Worm (Caenorhabditis elegans) whole organism, L1 larva: ENCODE results near the gene pmp-4.

Source experiments
- ama-1 ChIP-seq: fragments of 150-350 bp; optimal IDR thresholded peaks from 2 replicates; lab custom pipeline; 2014
- ceh-8 ChIP-seq: fragments of 200-800 bp; sonication (Bioruptor generic); optimal IDR thresholded peaks from 2 replicates; lab custom pipeline; 2018; ENCODE audit warnings: mild to moderate bottlenecking, missing genetic modification characterization, moderate library complexity, missing compliant biosample characterization
- ceh-82 ChIP-seq, 3 experiments: fragments of 150-350 bp in 1 of 3; sonication (generic microtip) in 2 of 3; optimal IDR thresholded peaks; 2 replicates each; lab custom pipeline; 2014 to 2017; ENCODE audit warnings: missing biosample characterization in 3 of 3, missing genetic modification characterization in 3 of 3
- ceh-88 ChIP-seq: fragments of 200-800 bp; sonication (Bioruptor generic); IDR thresholded peaks from 2 replicates; pipeline ENCODE4 v1.3.6; 2022; ENCODE audit warnings: missing genetic modification characterization, missing compliant biosample characterization
- ceh-90 ChIP-seq: sonication (generic microtip); optimal IDR thresholded peaks from 2 replicates; lab custom pipeline; 2016; ENCODE audit warnings: missing genetic modification characterization, missing compliant biosample characterization
- ces-1 ChIP-seq: fragments of 150-350 bp; optimal IDR thresholded peaks from 2 replicates; lab custom pipeline; 2014; ENCODE audit warnings: missing biosample characterization, missing genetic modification reagents, missing genetic modification characterization
- dsc-1 ChIP-seq: sonication (generic microtip); optimal IDR thresholded peaks from 2 replicates; lab custom pipeline; 2016; ENCODE audit warnings: mild to moderate bottlenecking, missing genetic modification characterization, missing compliant biosample characterization
- efl-1 ChIP-seq, 4 experiments: fragments of 150-350 bp; optimal IDR thresholded peaks in 3 of 4; peaks in 1 of 4; 1 replicate in 1 of 4; 2 replicates in 3 of 4; lab custom pipeline; 2014; ENCODE audit warnings: missing biosample characterization in 2 of 4, missing genetic modification characterization in 2 of 4, missing genetic modification reagents in 2 of 4
- egl-27 ChIP-seq, 2 experiments: fragments of 150-350 bp in 1 of 2; sonication (generic microtip); optimal IDR thresholded peaks; 3 replicates each; lab custom pipeline; 2017 to 2018; ENCODE audit warnings: missing biosample characterization in 2 of 2, missing genetic modification characterization in 2 of 2, missing genetic modification reagents in 2 of 2
- elt-2 ChIP-seq: sonication (generic microtip); optimal IDR thresholded peaks from 2 replicates; lab custom pipeline; 2016; ENCODE audit warnings: missing genetic modification characterization, mild to moderate bottlenecking, inconsistent platforms, missing compliant biosample characterization, missing genetic modification reagents
- elt-3 ChIP-seq, 6 experiments: fragments of 150-350 bp in 1 of 6; sonication (generic microtip); optimal IDR thresholded peaks; 2 replicates each; lab custom pipeline; 2017 to 2018; ENCODE audit warnings: missing biosample characterization in 6 of 6, missing genetic modification characterization in 6 of 6, inconsistent platforms in 1 of 6
- fkh-10 ChIP-seq: sonication (generic microtip); optimal IDR thresholded peaks from 2 replicates; lab custom pipeline; 2017; ENCODE audit warnings: missing biosample characterization, missing genetic modification reagents, missing genetic modification characterization
- fkh-8 ChIP-seq: sonication (generic microtip); optimal IDR thresholded peaks from 2 replicates; lab custom pipeline; 2016; ENCODE audit warnings: mild to moderate bottlenecking, missing genetic modification characterization, missing compliant biosample characterization
- fos-1 ChIP-seq: fragments of 150-350 bp; optimal IDR thresholded peaks from 2 replicates; lab custom pipeline; 2014; ENCODE audit warnings: missing biosample characterization, missing genetic modification characterization
- grh-1 ChIP-seq: fragments of 200-800 bp; sonication (Bioruptor generic); IDR thresholded peaks from 2 replicates; pipeline ENCODE4 v1.3.6; 2022; ENCODE audit warnings: missing genetic modification reagents, missing genetic modification characterization, missing compliant biosample characterization
- hpl-2 ChIP-seq: fragments of 150-350 bp; optimal IDR thresholded peaks from 2 replicates; lab custom pipeline; 2014; ENCODE audit warnings: missing biosample characterization, missing genetic modification reagents, missing genetic modification characterization
- isw-1 ChIP-seq: fragments of 200-800 bp; sonication (Bioruptor generic); IDR thresholded peaks from 2 replicates; pipeline ENCODE4 v1.3.6; 2022; ENCODE audit warnings: missing genetic modification characterization, missing compliant biosample characterization
- lin-15B ChIP-seq: fragments of 150-350 bp; sonication (generic microtip); optimal IDR thresholded peaks from 3 replicates; lab custom pipeline; 2014; ENCODE audit warnings: missing biosample characterization, missing genetic modification characterization
- lin-39 ChIP-seq: fragments of 150-350 bp; optimal IDR thresholded peaks from 2 replicates; lab custom pipeline; 2014; ENCODE audit warnings: missing biosample characterization, missing genetic modification reagents, missing genetic modification characterization
- lir-3 ChIP-seq: sonication (generic microtip); optimal IDR thresholded peaks from 2 replicates; lab custom pipeline; 2016; ENCODE audit warnings: mild to moderate bottlenecking, missing genetic modification characterization, moderate library complexity, missing compliant biosample characterization; ENCODE audit not compliant: poor library complexity
- lsy-2 ChIP-seq, 2 experiments: fragments of 150-350 bp; optimal IDR thresholded peaks; 2 replicates each; lab custom pipeline; 2014; ENCODE audit warnings: missing biosample characterization in 2 of 2, missing genetic modification characterization in 2 of 2
- mab-9 ChIP-seq: fragments of 200-800 bp; sonication (Bioruptor generic); IDR thresholded peaks from 2 replicates; pipeline ENCODE4 v1.3.6; 2022; ENCODE audit warnings: missing genetic modification reagents, missing genetic modification characterization, missing compliant biosample characterization
- mdl-1 ChIP-seq, 2 experiments: fragments of 150-350 bp; optimal IDR thresholded peaks; 2 replicates each; lab custom pipeline; 2014 to 2017; ENCODE audit warnings: missing biosample characterization in 2 of 2, missing genetic modification characterization in 2 of 2, inconsistent platforms in 1 of 2
- mef-2 ChIP-seq: fragments of 150-350 bp; optimal IDR thresholded peaks from 2 replicates; lab custom pipeline; 2014; ENCODE audit warnings: missing biosample characterization, missing genetic modification characterization
- nhr-12 ChIP-seq: sonication (generic microtip); optimal IDR thresholded peaks from 2 replicates; lab custom pipeline; 2017; ENCODE audit warnings: missing biosample characterization, missing genetic modification characterization
- nhr-19 ChIP-seq: fragments of 200-800 bp; sonication (Bioruptor generic); conservative IDR thresholded peaks from 2 replicates; pipeline ENCODE4 v1.3.6; 2022; ENCODE audit warnings: missing genetic modification characterization, missing compliant biosample characterization
- nhr-237 ChIP-seq: fragments of 150-350 bp; optimal IDR thresholded peaks from 2 replicates; lab custom pipeline; 2014; ENCODE audit warnings: missing biosample characterization, missing genetic modification characterization
- nhr-28 ChIP-seq: fragments of 150-350 bp; optimal IDR thresholded peaks from 2 replicates; lab custom pipeline; 2014; ENCODE audit warnings: missing biosample characterization, missing genetic modification characterization
- nhr-47 ChIP-seq: sonication (generic microtip); optimal IDR thresholded peaks from 2 replicates; lab custom pipeline; 2016; ENCODE audit warnings: mild to moderate bottlenecking, missing genetic modification characterization, moderate library complexity, missing compliant biosample characterization
- nhr-77 ChIP-seq: fragments of 150-350 bp; optimal IDR thresholded peaks from 2 replicates; lab custom pipeline; 2014; ENCODE audit warnings: missing biosample characterization, missing genetic modification characterization
- nhr-85 ChIP-seq: sonication (generic microtip); peaks from one replicate; lab custom pipeline; 2016; ENCODE audit warnings: missing genetic modification characterization, inconsistent platforms, missing compliant biosample characterization
- nhr-90 ChIP-seq: sonication (generic microtip); optimal IDR thresholded peaks from 2 replicates; lab custom pipeline; 2016; ENCODE audit warnings: mild to moderate bottlenecking, missing genetic modification characterization, missing compliant biosample characterization; ENCODE audit not compliant: poor library complexity
- rnt-1 ChIP-seq: sonication (generic microtip); optimal IDR thresholded peaks from 2 replicates; lab custom pipeline; 2016; ENCODE audit warnings: mild to moderate bottlenecking, missing genetic modification characterization, moderate library complexity, missing compliant biosample characterization
- skn-1 ChIP-seq: fragments of 150-350 bp; optimal IDR thresholded peaks from 2 replicates; lab custom pipeline; 2014; ENCODE audit warnings: missing biosample characterization, missing genetic modification characterization
- snu-23 ChIP-seq: sonication (generic microtip); optimal IDR thresholded peaks from 2 replicates; lab custom pipeline; 2016; ENCODE audit warnings: missing genetic modification characterization, missing compliant biosample characterization
- sox-4 ChIP-seq: sonication (generic microtip); optimal IDR thresholded peaks from 2 replicates; lab custom pipeline; 2016; ENCODE audit warnings: missing genetic modification characterization, missing compliant biosample characterization
- sup-37 ChIP-seq: fragments of 200-800 bp; sonication (Bioruptor generic); optimal IDR thresholded peaks from 2 replicates; lab custom pipeline; 2018; ENCODE audit warnings: mild to moderate bottlenecking, missing genetic modification characterization, missing compliant biosample characterization
- swsn-7 ChIP-seq: sonication (generic microtip); optimal IDR thresholded peaks from 2 replicates; lab custom pipeline; 2016; ENCODE audit warnings: missing genetic modification characterization, missing compliant biosample characterization
- tlp-1 ChIP-seq: fragments of 150-350 bp; optimal IDR thresholded peaks from 2 replicates; lab custom pipeline; 2014; ENCODE audit warnings: missing biosample characterization, missing genetic modification characterization
- unc-130 ChIP-seq: fragments of 150-350 bp; optimal IDR thresholded peaks from 2 replicates; lab custom pipeline; 2017; ENCODE audit warnings: missing biosample characterization, missing genetic modification characterization, inconsistent platforms
- unc-86 ChIP-seq: sonication (generic microtip); optimal IDR thresholded peaks from 2 replicates; lab custom pipeline; 2016; ENCODE audit warnings: missing genetic modification characterization, missing compliant biosample characterization
- unc-98 ChIP-seq: fragments of 200-800 bp; sonication (Bioruptor generic); IDR thresholded peaks from 2 replicates; pipeline ENCODE4 v1.3.6; 2022; ENCODE audit warnings: missing genetic modification characterization, missing compliant biosample characterization
- vab-15 ChIP-seq: sonication (generic microtip); optimal IDR thresholded peaks from 2 replicates; lab custom pipeline; 2017; ENCODE audit warnings: missing genotype, mild to moderate bottlenecking, missing genetic modification characterization, missing compliant biosample characterization
- zag-1 ChIP-seq: fragments of 150-350 bp; optimal IDR thresholded peaks from 2 replicates; lab custom pipeline; 2014; ENCODE audit warnings: missing biosample characterization, missing genetic modification characterization
- zip-4 ChIP-seq: fragments of 200-800 bp; sonication (Bioruptor generic); optimal IDR thresholded peaks from 2 replicates; lab custom pipeline; 2018; ENCODE audit warnings: mild to moderate bottlenecking, missing genetic modification characterization, moderate library complexity, missing compliant biosample characterization

The pmp-4 gene

DNA sequence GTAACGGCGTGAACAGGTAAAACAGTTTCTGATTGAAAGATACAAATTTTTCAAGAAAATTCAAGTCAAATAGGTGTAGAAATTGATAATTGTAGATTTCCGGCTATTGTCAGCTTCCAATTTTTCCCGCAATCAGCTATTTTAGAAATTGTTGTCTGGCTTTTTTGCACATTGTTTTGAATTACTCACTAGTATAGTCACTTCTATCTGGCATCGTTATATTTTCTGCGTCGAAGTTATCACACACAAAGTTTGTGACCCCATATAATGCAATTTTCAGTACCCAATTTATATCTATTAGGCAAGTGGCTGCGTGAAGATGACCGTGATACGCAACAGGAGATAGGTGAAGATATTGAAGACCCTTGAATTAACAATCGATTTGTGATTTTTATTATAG, 29.8 kb upstream of the pmp-4 start:
- TF ChIP-seq sup-37 (GFP tag; lab: Kevin White, UChicago) = no peak
- TF ChIP-seq nhr-85 (tag; lab: Kevin White, UChicago) = peak; percentile 51

DNA sequence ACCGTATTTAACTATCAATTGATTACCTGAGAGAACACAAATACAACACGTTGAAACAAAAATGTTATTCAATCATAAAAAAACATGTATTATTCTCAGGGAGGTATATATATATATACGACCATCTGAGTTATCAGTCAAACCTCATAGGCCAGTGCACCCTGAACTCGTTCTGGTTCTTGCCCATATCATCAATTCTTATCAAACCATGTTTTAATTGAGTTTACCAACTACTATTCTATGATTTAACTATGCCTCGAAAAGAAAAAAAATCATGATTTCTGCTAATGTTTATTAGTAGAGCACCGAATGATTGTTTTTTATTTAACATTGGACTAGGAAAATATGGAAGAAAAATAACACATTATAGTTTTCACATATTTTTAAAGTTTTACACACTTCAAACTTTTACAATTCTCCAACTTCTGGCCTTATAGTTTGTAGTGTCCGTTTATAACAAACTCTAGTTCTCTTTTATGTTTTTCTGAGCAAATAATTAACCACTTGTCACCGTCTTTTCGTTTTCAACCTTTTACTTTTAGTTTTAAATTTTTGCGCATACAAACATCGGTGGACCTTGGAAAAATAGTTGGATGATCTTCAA, 26.9 kb upstream of the pmp-4 start:
- TF ChIP-seq mef-2 (tag; lab: Kevin White, UChicago) (no peak), unc-86 (no peak), elt-2 (tag; lab: Kevin White, UChicago) (peak; percentile 49)

DNA sequence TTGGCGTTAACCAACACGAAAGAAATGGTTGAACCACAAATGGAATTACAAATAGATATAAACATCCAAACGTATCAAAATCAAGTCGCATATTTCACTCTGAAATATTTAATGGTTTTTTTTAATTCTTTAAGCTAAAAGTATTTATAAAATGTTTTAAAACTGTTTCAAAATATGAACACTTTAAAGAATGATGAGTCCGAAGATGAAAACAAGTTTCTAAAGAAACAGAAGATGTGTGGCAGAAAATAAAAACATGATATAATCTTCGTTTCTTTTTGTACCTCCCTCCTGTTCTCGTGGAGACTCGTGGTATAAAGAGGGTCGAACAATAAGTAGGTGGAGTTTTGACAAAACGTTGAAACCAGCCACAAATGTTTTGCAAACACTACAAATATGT, 25.9 kb upstream of the pmp-4 start, which contains the start of gene lact-6:
TSS of gene lact-6 (minus strand) at position 101 of the 400 bp plus-strand sequence.
- TF ChIP-seq nhr-19 (no peak), nhr-28 (tag; lab: Kevin White, UChicago) (no peak), lir-3 (tag; lab: Kevin White, UChicago) (no peak), ceh-90 (tag; lab: Kevin White, UChicago) (no peak), fos-1 (no peak), ceh-82 (tag; optimal IDR thresholded peaks at IDR 0.05; lab: Kevin White, UChicago) (no peak), mef-2 (tag; lab: Kevin White, UChicago) (no peak), elt-3 (tag; optimal IDR thresholded peaks at IDR 0.05; lab: Kevin White, UChicago) (no peak), ceh-8 (GFP tag; lab: Kevin White, UChicago) (no peak)

DNA sequence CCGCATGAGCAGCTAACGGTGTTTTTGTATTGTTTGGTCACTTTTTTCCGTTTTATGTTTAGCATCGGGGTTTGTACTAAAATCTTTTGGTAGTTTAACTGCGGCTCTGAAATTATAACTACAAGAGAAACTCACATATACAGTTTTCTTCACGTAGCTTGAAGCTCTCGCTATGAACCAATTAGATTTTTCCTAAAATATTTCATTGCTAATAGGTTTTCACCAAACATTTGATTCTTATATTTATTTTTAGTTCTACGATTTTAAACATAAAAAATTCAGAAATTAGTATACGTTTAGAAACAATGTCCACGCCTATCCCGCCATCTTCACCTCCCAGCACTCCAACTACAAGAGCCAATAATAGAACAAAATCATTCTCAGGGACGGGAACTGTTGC, 22.0 kb upstream of the pmp-4 start, which contains the start of gene C06A12.3:
TSS of gene C06A12.3 (plus strand) at position 301 of the 400 bp plus-strand sequence.
- no peak for TF ChIP-seq mdl-1 (tag; optimal IDR thresholded peaks at IDR 0.05; lab: Kevin White, UChicago)
- TF ChIP-seq zag-1 (tag; lab: Kevin White, UChicago) = no peak
- TF ChIP-seq ama-1 = no peak
- no peak for TF ChIP-seq unc-130 (tag; lab: Kevin White, UChicago)
- no peak for TF ChIP-seq vab-15
- TF ChIP-seq rnt-1 (tag; lab: Kevin White, UChicago) = no peak
- no peak for TF ChIP-seq swsn-7
- TF ChIP-seq nhr-90 (tag; lab: Kevin White, UChicago) = no peak
- no peak for TF ChIP-seq unc-98
- TF ChIP-seq fkh-8 = no peak
- TF ChIP-seq lin-39 = no peak
- no peak for TF ChIP-seq ceh-88 (GFP tag; lab: Robert Waterston, UW)
- no peak for TF ChIP-seq hpl-2 (GFP tag; lab: Kevin White, UChicago)
- TF ChIP-seq nhr-237 (tag; lab: Kevin White, UChicago) = no peak
- no peak for TF ChIP-seq nhr-77
- TF ChIP-seq lsy-2 (tag; optimal IDR thresholded peaks at IDR 0.05; lab: Kevin White, UChicago) = no peak
- TF ChIP-seq nhr-12 = no peak
- TF ChIP-seq grh-1 = no peak
- no peak for TF ChIP-seq unc-86
- TF ChIP-seq mab-9 (GFP tag; lab: Robert Waterston, UW) = no peak

DNA sequence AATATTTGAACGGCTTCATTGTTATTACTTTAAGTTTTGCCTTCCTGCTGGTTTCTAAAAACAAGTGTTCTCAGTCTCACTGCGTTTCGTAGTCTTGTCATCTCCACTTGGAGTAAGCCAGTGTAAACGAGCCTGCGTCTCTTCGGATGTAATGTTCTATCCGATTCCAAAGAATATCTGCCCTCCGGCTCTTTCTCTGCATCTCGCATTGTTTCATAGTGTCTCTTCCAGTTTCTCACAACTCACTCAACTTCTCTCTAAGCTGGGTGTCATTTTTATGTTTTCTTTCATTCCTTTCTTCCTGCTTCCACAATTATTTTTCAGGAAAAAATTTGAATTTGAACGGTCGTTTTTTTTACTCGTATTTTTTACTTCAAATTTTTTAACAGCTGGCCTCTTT, 21.5 kb upstream of the pmp-4 start:
- no peak for TF ChIP-seq lin-15B (tag; lab: Kevin White, UChicago)
- peak; percentile 35 for TF ChIP-seq fkh-8
- TF ChIP-seq nhr-90 (tag; lab: Kevin White, UChicago) = no peak
- TF ChIP-seq nhr-237 (tag; lab: Kevin White, UChicago) = no peak
- peak; percentile 30 to 45 for TF ChIP-seq efl-1 (optimal IDR thresholded peaks at IDR 0.05; lab: Kevin White, UChicago)
- no peak for TF ChIP-seq efl-1 (GFP tag; optimal IDR thresholded peaks at IDR 0.05 in 1 of 2; lab: Kevin White, UChicago)
- TF ChIP-seq tlp-1 (tag; lab: Kevin White, UChicago) = no peak
- peak; percentile 27 for TF ChIP-seq snu-23 (GFP tag; lab: Kevin White, UChicago)
- no peak for TF ChIP-seq grh-1
- TF ChIP-seq zip-4 (GFP tag; lab: Kevin White, UChicago) = no peak
- no peak for TF ChIP-seq isw-1 (GFP tag; lab: Robert Waterston, UW)
- TF ChIP-seq lsy-2 (tag; optimal IDR thresholded peaks at IDR 0.05; lab: Kevin White, UChicago) = no peak
- TF ChIP-seq dsc-1 (tag; lab: Kevin White, UChicago) = no peak
- TF ChIP-seq ceh-90 (tag; lab: Kevin White, UChicago) = no peak
- no peak for TF ChIP-seq ces-1
- TF ChIP-seq fkh-10 (GFP tag; lab: Kevin White, UChicago) = no peak
- TF ChIP-seq skn-1 (tag; lab: Kevin White, UChicago) = no peak
- peak; percentile 11 for TF ChIP-seq unc-86
- TF ChIP-seq unc-130 (tag; lab: Kevin White, UChicago) = no peak
- TF ChIP-seq zag-1 (tag; lab: Kevin White, UChicago) = peak; percentile 9
- no peak for TF ChIP-seq egl-27 (tag; optimal IDR thresholded peaks at IDR 0.05; lab: Kevin White, UChicago)
- peak; percentile 6 for TF ChIP-seq nhr-47 (tag; lab: Kevin White, UChicago)
- no peak for TF ChIP-seq sox-4 (tag; lab: Kevin White, UChicago)
- TF ChIP-seq vab-15 = no peak
